Worm (Caenorhabditis elegans) whole organism, young adult: ENCODE data around the gene cacn-1.

Experiments
- B0261.1 ChIP-seq: sonication (generic microtip); optimal IDR thresholded peaks from 2 replicates; lab custom pipeline; 2016; ENCODE audit warnings: mild to moderate bottlenecking, missing genetic modification characterization, moderate library complexity, missing compliant biosample characterization
- F22D6.2 ChIP-seq: sonication (generic microtip); optimal IDR thresholded peaks from 2 replicates; lab custom pipeline; 2016; ENCODE audit warnings: mild to moderate bottlenecking, missing genetic modification characterization, missing compliant biosample characterization
- F23B12.7 ChIP-seq: sonication (generic microtip); optimal IDR thresholded peaks from 2 replicates; lab custom pipeline; 2017; ENCODE audit warnings: missing genetic modification characterization, mild to moderate bottlenecking, missing compliant biosample characterization, antibody characterized with exemption, moderate library complexity; ENCODE audit not compliant: insufficient read depth
- F33H1.4 ChIP-seq: fragments of 200-800 bp; sonication (Bioruptor generic); IDR thresholded peaks from 2 replicates; pipeline ENCODE4 v1.3.6; 2022; ENCODE audit warnings: missing genetic modification reagents, missing genetic modification characterization, missing compliant biosample characterization
- F49E8.2 ChIP-seq: sonication (generic microtip); optimal IDR thresholded peaks from 3 replicates; lab custom pipeline; 2017; ENCODE audit warnings: missing genetic modification characterization, mild to moderate bottlenecking, missing compliant biosample characterization, antibody characterized with exemption, moderate library complexity; ENCODE audit not compliant: insufficient read depth
- F55B11.4 ChIP-seq: sonication (generic microtip); optimal IDR thresholded peaks from 2 replicates; lab custom pipeline; 2016; ENCODE audit warnings: missing compliant biosample characterization, missing genetic modification characterization, borderline replicate concordance; ENCODE audit not compliant: insufficient read depth
- F57C9.4 ChIP-seq: sonication (generic microtip); optimal IDR thresholded peaks from 2 replicates; lab custom pipeline; 2017; ENCODE audit warnings: mild to moderate bottlenecking, missing genetic modification characterization, missing compliant biosample characterization
- K11D2.4 ChIP-seq: fragments of 200-800 bp; sonication (Bioruptor generic); IDR thresholded peaks from 2 replicates; pipeline ENCODE4 v1.3.6; 2022; ENCODE audit warnings: missing genetic modification reagents, missing genetic modification characterization, missing compliant biosample characterization
- T07F8.4 ChIP-seq: sonication (generic microtip); optimal IDR thresholded peaks from 2 replicates; lab custom pipeline; 2016; ENCODE audit warnings: mild to moderate bottlenecking, missing genetic modification characterization, moderate library complexity, missing compliant biosample characterization
- T26A5.8 ChIP-seq: sonication (generic microtip); optimal IDR thresholded peaks from 2 replicates; lab custom pipeline; 2016; ENCODE audit warnings: missing genetic modification characterization, missing compliant biosample characterization
- ZK185.1 ChIP-seq: sonication (generic microtip); optimal IDR thresholded peaks from 2 replicates; lab custom pipeline; 2016; ENCODE audit warnings: mild to moderate bottlenecking, missing genetic modification characterization, missing compliant biosample characterization; ENCODE audit not compliant: poor library complexity, severe bottlenecking
- akir-1 ChIP-seq: fragments of 200-800 bp; sonication (Bioruptor generic); optimal IDR thresholded peaks from 2 replicates; lab custom pipeline; 2018; ENCODE audit warnings: mild to moderate bottlenecking, missing genetic modification characterization, moderate library complexity, missing compliant biosample characterization
- aptf-2 ChIP-seq: fragments of 200-800 bp; sonication (Bioruptor generic); conservative IDR thresholded peaks from 2 replicates; pipeline ENCODE4 v1.3.6; 2022; ENCODE audit warnings: missing genetic modification reagents, missing genetic modification characterization, missing compliant biosample characterization
- atf-7 ChIP-seq: sonication (generic microtip); optimal IDR thresholded peaks from 2 replicates; lab custom pipeline; 2017; ENCODE audit warnings: mild to moderate bottlenecking, missing genetic modification characterization, missing compliant biosample characterization
- attf-3 ChIP-seq: fragments of 200-800 bp; sonication (Bioruptor generic); conservative IDR thresholded peaks from 2 replicates; pipeline ENCODE4 v1.3.6; 2022; ENCODE audit warnings: missing genetic modification reagents, missing genetic modification characterization, missing compliant biosample characterization
- attf-5 ChIP-seq: fragments of 200-800 bp; sonication (Bioruptor generic); optimal IDR thresholded peaks from 2 replicates; lab custom pipeline; 2018; ENCODE audit warnings: mild to moderate bottlenecking, missing genetic modification characterization, missing compliant biosample characterization
- bed-2 ChIP-seq: fragments of 200-800 bp; sonication (Bioruptor generic); IDR thresholded peaks from 2 replicates; pipeline ENCODE4 v1.3.6; 2022; ENCODE audit warnings: missing genetic modification reagents, missing genetic modification characterization, missing compliant biosample characterization
- ceh-40 ChIP-seq: fragments of 200-800 bp; sonication (Bioruptor generic); IDR thresholded peaks from 2 replicates; pipeline ENCODE4 v1.3.6; 2022; ENCODE audit warnings: missing genetic modification characterization, missing compliant biosample characterization
- ceh-58 ChIP-seq: fragments of 200-800 bp; sonication (Bioruptor generic); IDR thresholded peaks from 2 replicates; pipeline ENCODE4 v1.3.6; 2022; ENCODE audit warnings: missing genetic modification characterization, missing compliant biosample characterization
- die-1 ChIP-seq: sonication (generic microtip); optimal IDR thresholded peaks from 2 replicates; lab custom pipeline; 2016; ENCODE audit warnings: missing genotype, mild to moderate bottlenecking, missing genetic modification characterization, missing compliant biosample characterization
- dpff-1 ChIP-seq: sonication (generic microtip); optimal IDR thresholded peaks from 2 replicates; lab custom pipeline; 2017; ENCODE audit warnings: mild to moderate bottlenecking, missing genetic modification characterization, missing compliant biosample characterization
- egl-44 ChIP-seq: fragments of 200-800 bp; sonication (Bioruptor generic); IDR thresholded peaks from 2 replicates; pipeline ENCODE4 v1.3.6; 2022; ENCODE audit warnings: missing genetic modification reagents, missing genetic modification characterization, missing compliant biosample characterization
- egrh-3 ChIP-seq: fragments of 200-800 bp; sonication (Bioruptor generic); IDR thresholded peaks from 2 replicates; pipeline ENCODE4 v1.3.6; 2022; ENCODE audit warnings: missing genetic modification reagents, missing genetic modification characterization, missing compliant biosample characterization
- ets-4 ChIP-seq: fragments of 200-800 bp; sonication (Bioruptor generic); optimal IDR thresholded peaks from 2 replicates; lab custom pipeline; 2018; ENCODE audit warnings: mild to moderate bottlenecking, missing genetic modification characterization, missing compliant biosample characterization
- fkh-3 ChIP-seq: sonication (generic microtip); optimal IDR thresholded peaks from 2 replicates; lab custom pipeline; 2016; ENCODE audit warnings: mild to moderate bottlenecking, missing genetic modification characterization, missing compliant biosample characterization
- gei-17 ChIP-seq: fragments of 200-800 bp; sonication (Bioruptor generic); optimal IDR thresholded peaks from 2 replicates; lab custom pipeline; 2018; ENCODE audit warnings: mild to moderate bottlenecking, missing genetic modification characterization, missing compliant biosample characterization
- hmg-1.2 ChIP-seq: fragments of 200-800 bp; sonication (Bioruptor generic); IDR thresholded peaks from 2 replicates; pipeline ENCODE4 v1.3.6; 2022; ENCODE audit warnings: missing genetic modification reagents, missing genetic modification characterization, missing compliant biosample characterization
- hrde-1 ChIP-seq: sonication (generic microtip); optimal IDR thresholded peaks from 2 replicates; lab custom pipeline; 2016; ENCODE audit warnings: missing genetic modification characterization, mild to moderate bottlenecking, missing compliant biosample characterization, moderate library complexity, missing genotype, missing genetic modification reagents, borderline replicate concordance
- hsf-1 ChIP-seq: fragments of 200-800 bp; sonication (Bioruptor generic); IDR thresholded peaks from 2 replicates; pipeline ENCODE4 v1.3.6; 2022; ENCODE audit warnings: missing genetic modification reagents, missing genetic modification characterization, missing compliant biosample characterization
- let-526 ChIP-seq: fragments of 200-800 bp; sonication (Bioruptor generic); IDR thresholded peaks from 2 replicates; pipeline ENCODE4 v1.3.6; 2022; ENCODE audit warnings: missing genetic modification reagents, missing genetic modification characterization, missing compliant biosample characterization
- lin-35 ChIP-seq, 3 experiments: fragments of 150-350 bp in 2 of 3; sonication (generic microtip) in 1 of 3; optimal IDR thresholded peaks; 2 replicates each; lab custom pipeline; 2014 to 2018; ENCODE audit warnings: missing biosample characterization in 3 of 3, missing genetic modification characterization in 3 of 3, missing genetic modification reagents in 3 of 3
- lir-1 ChIP-seq: fragments of 200-800 bp; sonication (Bioruptor generic); conservative IDR thresholded peaks from 2 replicates; pipeline ENCODE4 v1.3.6; 2022; ENCODE audit warnings: missing genetic modification reagents, missing genetic modification characterization, missing compliant biosample characterization
- madf-8 ChIP-seq: fragments of 200-800 bp; sonication (Bioruptor generic); conservative IDR thresholded peaks from 2 replicates; pipeline ENCODE4 v1.3.6; 2022; ENCODE audit warnings: missing genetic modification reagents, missing genetic modification characterization, missing compliant biosample characterization
- mes-4 ChIP-seq: sonication (generic microtip); optimal IDR thresholded peaks from 2 replicates; lab custom pipeline; 2016; ENCODE audit warnings: missing genotype, missing genetic modification characterization, missing compliant biosample characterization
- nhr-120 ChIP-seq: fragments of 200-800 bp; sonication (Bioruptor generic); IDR thresholded peaks from 2 replicates; pipeline ENCODE4 v1.3.6; 2022; ENCODE audit warnings: missing genetic modification characterization, missing compliant biosample characterization
- nhr-179 ChIP-seq: sonication (generic microtip); optimal IDR thresholded peaks from 2 replicates; lab custom pipeline; 2016; ENCODE audit warnings: mild to moderate bottlenecking, missing genetic modification characterization, missing compliant biosample characterization
- nhr-80 ChIP-seq: sonication (generic microtip); optimal IDR thresholded peaks from 2 replicates; lab custom pipeline; 2016; ENCODE audit warnings: missing genetic modification characterization, missing compliant biosample characterization
- pbrm-1 ChIP-seq: fragments of 200-800 bp; sonication (Bioruptor generic); IDR thresholded peaks from 2 replicates; pipeline ENCODE4 v1.3.6; 2022; ENCODE audit warnings: missing genetic modification reagents, missing genetic modification characterization, missing compliant biosample characterization
- rcor-1 ChIP-seq: fragments of 200-800 bp; sonication (Bioruptor generic); IDR thresholded peaks from 2 replicates; pipeline ENCODE4 v1.3.6; 2022; ENCODE audit warnings: missing genetic modification reagents, missing genetic modification characterization, missing compliant biosample characterization
- sdz-38 ChIP-seq: sonication (generic microtip); optimal IDR thresholded peaks from 2 replicates; lab custom pipeline; 2016; ENCODE audit warnings: missing genotype, missing genetic modification characterization, missing compliant biosample characterization
- snpc-1.3 ChIP-seq: sonication (generic microtip); optimal IDR thresholded peaks from 2 replicates; lab custom pipeline; 2017; ENCODE audit warnings: missing genetic modification characterization, mild to moderate bottlenecking, missing compliant biosample characterization, antibody characterized with exemption, moderate library complexity, missing genotype, missing genetic modification reagents; ENCODE audit not compliant: insufficient read depth
- snpc-3.4 ChIP-seq: sonication (generic microtip); optimal IDR thresholded peaks from 2 replicates; lab custom pipeline; 2017; ENCODE audit warnings: missing genetic modification characterization, mild to moderate bottlenecking, missing compliant biosample characterization, antibody characterized with exemption, moderate library complexity, missing genotype, missing genetic modification reagents
- somi-1 ChIP-seq: fragments of 200-800 bp; sonication (Bioruptor generic); optimal IDR thresholded peaks from 2 replicates; lab custom pipeline; 2018; ENCODE audit warnings: mild to moderate bottlenecking, missing genetic modification characterization, missing compliant biosample characterization
- sptf-2 ChIP-seq: fragments of 200-800 bp; sonication (Bioruptor generic); optimal IDR thresholded peaks from 2 replicates; lab custom pipeline; 2018; ENCODE audit warnings: mild to moderate bottlenecking, missing genetic modification characterization, missing compliant biosample characterization
- tbx-9 ChIP-seq: sonication (generic microtip); optimal IDR thresholded peaks from 2 replicates; lab custom pipeline; 2016; ENCODE audit warnings: borderline replicate concordance, missing genetic modification characterization, inconsistent platforms, missing compliant biosample characterization
- unc-62 ChIP-seq: fragments of 150-350 bp; optimal IDR thresholded peaks from 2 replicates; lab custom pipeline; 2014; ENCODE audit warnings: missing biosample characterization, missing genetic modification reagents, missing genetic modification characterization
- xnd-1 ChIP-seq: sonication (generic microtip); optimal IDR thresholded peaks from 2 replicates; lab custom pipeline; 2016; ENCODE audit warnings: missing genotype, missing genetic modification reagents, missing genetic modification characterization, missing compliant biosample characterization

cacn-1 gene

ce11 chrII:14155259-14156023 lies 13.5 kb upstream of the cacn-1 start, which contains the start of the genes rpl-43 and xrn-2 (continued):
- TF ChIP-seq gei-17 (GFP tag; lab: Kevin White, UChicago) (peak; percentile 13), fkh-3 (tag; lab: Kevin White, UChicago) (peak; percentile 79), tbx-9 (tag; lab: Kevin White, UChicago) (peak; percentile 17), madf-8 (GFP tag; lab: Robert Waterston, UW) (peak; percentile 30), attf-5 (peak; percentile 30), F55B11.4 (tag; lab: Kevin White, UChicago) (no peak), sptf-2 (GFP tag; lab: Kevin White, UChicago) (no peak), attf-3 (GFP tag; lab: Robert Waterston, UW) (no peak), rcor-1 (peak; percentile 72), T07F8.4 (tag; lab: Kevin White, UChicago) (no peak), unc-62 (GFP tag; lab: Kevin White, UChicago) (no peak), T26A5.8 (tag; lab: Kevin White, UChicago) (peak; percentile 71), lin-35 (GFP tag; optimal IDR thresholded peaks at IDR 0.05; lab: Kevin White, UChicago) (no peak), snpc-3.4 (tag; lab: Kevin White, UChicago) (peak; percentile 84), aptf-2 (GFP tag; lab: Robert Waterston, UW) (no peak), atf-7 (tag; lab: Kevin White, UChicago) (peak; percentile 72), hmg-1.2 (GFP tag; lab: Robert Waterston, UW) (peak; percentile 39), mes-4 (tag; lab: Kevin White, UChicago) (no peak), F57C9.4 (no peak), hrde-1 (tag; lab: Kevin White, UChicago) (peak; percentile 94), F33H1.4 (peak; percentile 38), ceh-58 (GFP tag; lab: Robert Waterston, UW) (0 out of 2 replicates have a peak, but pooled peaks have one; percentile 12), nhr-80 (no peak), ets-4 (GFP tag; lab: Kevin White, UChicago) (no peak), F49E8.2 (tag; lab: Kevin White, UChicago) (peak; percentile 87), lir-1 (GFP tag; lab: Robert Waterston, UW) (0 out of 2 replicates have a peak, but pooled peaks have one; percentile 17), xnd-1 (tag; lab: Kevin White, UChicago) (peak; percentile 58), ZK185.1 (tag; lab: Kevin White, UChicago) (no peak), egl-44 (no peak), sdz-38 (tag; lab: Kevin White, UChicago) (no peak), bed-2 (GFP tag; lab: Robert Waterston, UW) (no peak), dpff-1 (tag; lab: Kevin White, UChicago) (peak; percentile 65), F22D6.2 (tag; lab: Kevin White, UChicago) (no peak), nhr-179 (no peak), egrh-3 (peak; percentile 67), nhr-120 (GFP tag; lab: Robert Waterston, UW) (0 out of 2 replicates have a peak, but pooled peaks have one; percentile 76), die-1 (peak; percentile 56), F23B12.7 (tag; lab: Kevin White, UChicago) (no peak), hsf-1 (peak; percentile 87), B0261.1 (tag; lab: Kevin White, UChicago) (no peak), K11D2.4 (GFP tag; lab: Robert Waterston, UW) (no peak), somi-1 (no peak), snpc-1.3 (tag; lab: Kevin White, UChicago) (peak; percentile 52), pbrm-1 (GFP tag; lab: Robert Waterston, UW) (peak; percentile 60), let-526 (no peak), ceh-40 (GFP tag; lab: Robert Waterston, UW) (0 out of 2 replicates have a peak, but pooled peaks have one; percentile 2), akir-1 (no peak)
